Worm (Caenorhabditis elegans) whole organism, mixed stage, embryonic: ENCODE measurements around the gene H20E11.1.

Experiments
- ces-1 ChIP-seq: fragments of 150-350 bp; optimal IDR thresholded peaks from 2 replicates; lab custom pipeline; 2014; ENCODE audit warnings: missing biosample characterization, missing genetic modification reagents, missing genetic modification characterization
- ham-2 ChIP-seq: fragments of 200-800 bp; sonication (Bioruptor generic); optimal IDR thresholded peaks from 2 replicates; lab custom pipeline; 2018; ENCODE audit warnings: mild to moderate bottlenecking, missing genetic modification characterization, missing compliant biosample characterization
- mep-1 ChIP-seq: fragments of 150-350 bp; optimal IDR thresholded peaks from 2 replicates; lab custom pipeline; 2017; ENCODE audit warnings: missing biosample characterization, missing genetic modification reagents, missing genetic modification characterization, inconsistent platforms
- nhr-12 ChIP-seq: fragments of 150-350 bp; optimal IDR thresholded peaks from 2 replicates; lab custom pipeline; 2014; ENCODE audit warnings: missing biosample characterization, missing genetic modification characterization
- pha-4 ChIP-seq: fragments of 150-350 bp; optimal IDR thresholded peaks from 2 replicates; lab custom pipeline; 2018; ENCODE audit warnings: missing biosample characterization, missing genetic modification reagents, missing genetic modification characterization
- snpc-4 ChIP-seq: fragments of 150-350 bp; optimal IDR thresholded peaks from 2 replicates; lab custom pipeline; 2014; ENCODE audit warnings: missing biosample characterization, missing genetic modification characterization
- unc-62 ChIP-seq: fragments of 150-350 bp; optimal IDR thresholded peaks from 2 replicates; lab custom pipeline; 2014; ENCODE audit warnings: missing biosample characterization, missing genetic modification reagents, missing genetic modification characterization

DNA sequence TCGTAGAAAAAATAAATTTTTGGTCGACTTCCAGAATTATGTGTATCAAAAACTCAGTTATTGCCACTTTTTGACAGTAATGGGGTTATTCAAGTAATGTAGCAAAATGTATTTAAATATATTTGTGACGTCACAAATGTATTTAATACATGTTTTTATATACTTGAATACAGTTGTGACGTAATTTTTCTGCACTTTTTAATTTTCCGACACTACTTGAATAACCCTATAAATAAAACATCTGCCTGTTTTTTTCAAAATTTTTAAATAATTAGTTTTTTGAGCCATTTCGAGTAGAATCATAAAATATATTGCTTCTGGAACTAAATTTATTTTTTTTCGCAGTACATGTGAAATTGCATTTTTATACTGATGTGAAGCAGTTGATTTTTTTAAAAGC lies 26.7 kb upstream of the H20E11.1 start:
- TF ChIP-seq snpc-4, result no peak
- TF ChIP-seq ham-2 (GFP tag; lab: Kevin White, UChicago), result no peak
- no peak for TF ChIP-seq ces-1 (GFP tag; lab: Kevin White, UChicago)
- TF ChIP-seq pha-4 (tag; lab: Kevin White, UChicago), result no peak
- TF ChIP-seq nhr-12 (tag; lab: Kevin White, UChicago), result no peak
- TF ChIP-seq unc-62 (GFP tag; lab: Kevin White, UChicago), result no peak
- no peak for TF ChIP-seq mep-1 (tag; lab: Kevin White, UChicago)
